Worm (Caenorhabditis elegans) whole organism, L1 larva: ENCODE data around the gene K11E4.6.
A peak's percentile ranks its signal among the peaks of the same experiment; 100 is the strongest.

ENCODE experiments used
- C34B4.2 ChIP-seq: sonication (generic microtip); optimal IDR thresholded peaks from 2 replicates; lab custom pipeline; 2017; ENCODE audit warnings: mild to moderate bottlenecking, missing genetic modification characterization, missing compliant biosample characterization
- F16B12.6 ChIP-seq: fragments of 150-350 bp; optimal IDR thresholded peaks from 2 replicates; lab custom pipeline; 2014; ENCODE audit warnings: missing biosample characterization, missing genetic modification characterization
- Y116A8C.19 ChIP-seq: sonication (generic microtip); optimal IDR thresholded peaks from 2 replicates; lab custom pipeline; 2016; ENCODE audit warnings: missing compliant biosample characterization, missing genetic modification characterization, borderline replicate concordance
- blmp-1 ChIP-seq: fragments of 150-350 bp; optimal IDR thresholded peaks from 2 replicates; lab custom pipeline; 2014; ENCODE audit warnings: missing biosample characterization, missing genetic modification characterization
- ceh-82 ChIP-seq, 3 experiments: fragments of 150-350 bp in 1 of 3; sonication (generic microtip) in 2 of 3; optimal IDR thresholded peaks; 2 replicates each; lab custom pipeline; 2014 to 2017; ENCODE audit warnings: missing biosample characterization in 3 of 3, missing genetic modification characterization in 3 of 3
- ceh-90 ChIP-seq: sonication (generic microtip); optimal IDR thresholded peaks from 2 replicates; lab custom pipeline; 2016; ENCODE audit warnings: missing genetic modification characterization, missing compliant biosample characterization
- dpl-1 ChIP-seq, 3 experiments: fragments of 150-350 bp in 2 of 3; sonication (generic microtip) in 1 of 3; optimal IDR thresholded peaks; 2 replicates each; lab custom pipeline; 2014 to 2017; ENCODE audit warnings: missing biosample characterization in 3 of 3, missing genetic modification characterization in 3 of 3, missing genetic modification reagents in 3 of 3
- dsc-1 ChIP-seq: sonication (generic microtip); optimal IDR thresholded peaks from 2 replicates; lab custom pipeline; 2016; ENCODE audit warnings: mild to moderate bottlenecking, missing genetic modification characterization, missing compliant biosample characterization
- efl-1 ChIP-seq, 4 experiments: fragments of 150-350 bp; optimal IDR thresholded peaks in 3 of 4; peaks in 1 of 4; 1 replicate in 1 of 4; 2 replicates in 3 of 4; lab custom pipeline; 2014; ENCODE audit warnings: missing biosample characterization in 2 of 4, missing genetic modification characterization in 2 of 4, missing genetic modification reagents in 2 of 4
- egl-27 ChIP-seq, 2 experiments: fragments of 150-350 bp in 1 of 2; sonication (generic microtip); optimal IDR thresholded peaks; 3 replicates each; lab custom pipeline; 2017 to 2018; ENCODE audit warnings: missing biosample characterization in 2 of 2, missing genetic modification characterization in 2 of 2, missing genetic modification reagents in 2 of 2
- elt-2 ChIP-seq: sonication (generic microtip); optimal IDR thresholded peaks from 2 replicates; lab custom pipeline; 2016; ENCODE audit warnings: missing genetic modification characterization, mild to moderate bottlenecking, inconsistent platforms, missing compliant biosample characterization, missing genetic modification reagents
- elt-3 ChIP-seq, 6 experiments: fragments of 150-350 bp in 1 of 6; sonication (generic microtip); optimal IDR thresholded peaks; 2 replicates each; lab custom pipeline; 2017 to 2018; ENCODE audit warnings: missing biosample characterization in 6 of 6, missing genetic modification characterization in 6 of 6, inconsistent platforms in 1 of 6
- fkh-10 ChIP-seq: sonication (generic microtip); optimal IDR thresholded peaks from 2 replicates; lab custom pipeline; 2017; ENCODE audit warnings: missing biosample characterization, missing genetic modification reagents, missing genetic modification characterization
- fkh-4 ChIP-seq: sonication (generic microtip); optimal IDR thresholded peaks from 2 replicates; lab custom pipeline; 2016; ENCODE audit warnings: missing compliant biosample characterization, missing genetic modification characterization, borderline replicate concordance
- fkh-8 ChIP-seq: sonication (generic microtip); optimal IDR thresholded peaks from 2 replicates; lab custom pipeline; 2016; ENCODE audit warnings: mild to moderate bottlenecking, missing genetic modification characterization, missing compliant biosample characterization
- grh-1 ChIP-seq: fragments of 200-800 bp; sonication (Bioruptor generic); IDR thresholded peaks from 2 replicates; pipeline ENCODE4 v1.3.6; 2022; ENCODE audit warnings: missing genetic modification reagents, missing genetic modification characterization, missing compliant biosample characterization
- hlh-4 ChIP-seq: sonication (generic microtip); optimal IDR thresholded peaks from 2 replicates; lab custom pipeline; 2016; ENCODE audit warnings: mild to moderate bottlenecking, missing genetic modification characterization, missing compliant biosample characterization
- irx-1 ChIP-seq: sonication (generic microtip); optimal IDR thresholded peaks from 2 replicates; lab custom pipeline; 2016; ENCODE audit warnings: missing genetic modification characterization, missing compliant biosample characterization
- lin-14 ChIP-seq: fragments of 200-800 bp; sonication (Bioruptor generic); optimal IDR thresholded peaks from 2 replicates; lab custom pipeline; 2018; ENCODE audit warnings: mild to moderate bottlenecking, missing genetic modification characterization, moderate library complexity, missing compliant biosample characterization
- lin-15B ChIP-seq: fragments of 150-350 bp; sonication (generic microtip); optimal IDR thresholded peaks from 3 replicates; lab custom pipeline; 2014; ENCODE audit warnings: missing biosample characterization, missing genetic modification characterization
- lin-35 ChIP-seq, 2 experiments: fragments of 150-350 bp; optimal IDR thresholded peaks; 2 replicates each; lab custom pipeline; 2014; ENCODE audit warnings: missing biosample characterization in 2 of 2, missing genetic modification characterization in 2 of 2, missing genetic modification reagents in 2 of 2
- lin-39 ChIP-seq: fragments of 150-350 bp; optimal IDR thresholded peaks from 2 replicates; lab custom pipeline; 2014; ENCODE audit warnings: missing biosample characterization, missing genetic modification reagents, missing genetic modification characterization
- lir-3 ChIP-seq: sonication (generic microtip); optimal IDR thresholded peaks from 2 replicates; lab custom pipeline; 2016; ENCODE audit warnings: mild to moderate bottlenecking, missing genetic modification characterization, moderate library complexity, missing compliant biosample characterization; ENCODE audit not compliant: poor library complexity
- lsy-2 ChIP-seq, 2 experiments: fragments of 150-350 bp; optimal IDR thresholded peaks; 2 replicates each; lab custom pipeline; 2014; ENCODE audit warnings: missing biosample characterization in 2 of 2, missing genetic modification characterization in 2 of 2
- mdl-1 ChIP-seq, 2 experiments: fragments of 150-350 bp; optimal IDR thresholded peaks; 2 replicates each; lab custom pipeline; 2014 to 2017; ENCODE audit warnings: missing biosample characterization in 2 of 2, missing genetic modification characterization in 2 of 2, inconsistent platforms in 1 of 2
- mep-1 ChIP-seq: fragments of 150-350 bp; optimal IDR thresholded peaks from 2 replicates; lab custom pipeline; 2014; ENCODE audit warnings: missing biosample characterization, missing genetic modification characterization
- nhr-11 ChIP-seq: fragments of 150-350 bp; optimal IDR thresholded peaks from 2 replicates; lab custom pipeline; 2014; ENCODE audit warnings: missing biosample characterization, missing genetic modification characterization
- nhr-19 ChIP-seq: fragments of 200-800 bp; sonication (Bioruptor generic); conservative IDR thresholded peaks from 2 replicates; pipeline ENCODE4 v1.3.6; 2022; ENCODE audit warnings: missing genetic modification characterization, missing compliant biosample characterization
- nhr-20 ChIP-seq: sonication (generic microtip); optimal IDR thresholded peaks from 2 replicates; lab custom pipeline; 2016; ENCODE audit warnings: mild to moderate bottlenecking, missing genetic modification characterization, missing compliant biosample characterization
- nhr-237 ChIP-seq: fragments of 150-350 bp; optimal IDR thresholded peaks from 2 replicates; lab custom pipeline; 2014; ENCODE audit warnings: missing biosample characterization, missing genetic modification characterization
- nhr-47 ChIP-seq: sonication (generic microtip); optimal IDR thresholded peaks from 2 replicates; lab custom pipeline; 2016; ENCODE audit warnings: mild to moderate bottlenecking, missing genetic modification characterization, moderate library complexity, missing compliant biosample characterization
- nhr-77 ChIP-seq: fragments of 150-350 bp; optimal IDR thresholded peaks from 2 replicates; lab custom pipeline; 2014; ENCODE audit warnings: missing biosample characterization, missing genetic modification characterization
- nhr-84 ChIP-seq: sonication (generic microtip); optimal IDR thresholded peaks from 2 replicates; lab custom pipeline; 2017; ENCODE audit warnings: missing biosample characterization, missing genetic modification characterization
- nhr-85 ChIP-seq: sonication (generic microtip); peaks from one replicate; lab custom pipeline; 2016; ENCODE audit warnings: missing genetic modification characterization, inconsistent platforms, missing compliant biosample characterization
- nhr-90 ChIP-seq: sonication (generic microtip); optimal IDR thresholded peaks from 2 replicates; lab custom pipeline; 2016; ENCODE audit warnings: mild to moderate bottlenecking, missing genetic modification characterization, missing compliant biosample characterization; ENCODE audit not compliant: poor library complexity
- pag-3 ChIP-seq: sonication (generic microtip); optimal IDR thresholded peaks from 2 replicates; lab custom pipeline; 2017; ENCODE audit warnings: missing genetic modification characterization, mild to moderate bottlenecking, missing compliant biosample characterization, antibody characterized with exemption, borderline replicate concordance; ENCODE audit not compliant: insufficient read depth
- pqm-1 ChIP-seq: sonication (generic microtip); optimal IDR thresholded peaks from 3 replicates; lab custom pipeline; 2017; ENCODE audit warnings: missing biosample characterization, missing genetic modification characterization
- skn-1 ChIP-seq: fragments of 150-350 bp; optimal IDR thresholded peaks from 2 replicates; lab custom pipeline; 2014; ENCODE audit warnings: missing biosample characterization, missing genetic modification characterization
- snpc-4 ChIP-seq: fragments of 150-350 bp; optimal IDR thresholded peaks from 2 replicates; lab custom pipeline; 2014; ENCODE audit warnings: missing biosample characterization, missing genetic modification characterization
- snu-23 ChIP-seq: sonication (generic microtip); optimal IDR thresholded peaks from 2 replicates; lab custom pipeline; 2016; ENCODE audit warnings: missing genetic modification characterization, missing compliant biosample characterization
- sptf-1 ChIP-seq: fragments of 150-350 bp; optimal IDR thresholded peaks from 2 replicates; lab custom pipeline; 2014; ENCODE audit warnings: missing biosample characterization, missing genetic modification characterization
- swsn-7 ChIP-seq: sonication (generic microtip); optimal IDR thresholded peaks from 2 replicates; lab custom pipeline; 2016; ENCODE audit warnings: missing genetic modification characterization, missing compliant biosample characterization
- tbx-2 ChIP-seq: sonication (generic microtip); optimal IDR thresholded peaks from 2 replicates; lab custom pipeline; 2016; ENCODE audit warnings: missing genetic modification characterization, missing compliant biosample characterization
- unc-130 ChIP-seq: fragments of 150-350 bp; optimal IDR thresholded peaks from 2 replicates; lab custom pipeline; 2017; ENCODE audit warnings: missing biosample characterization, missing genetic modification characterization, inconsistent platforms
- unc-30 ChIP-seq: sonication (generic microtip); optimal IDR thresholded peaks from 2 replicates; lab custom pipeline; 2017; ENCODE audit warnings: missing biosample characterization, missing genetic modification characterization
- unc-86 ChIP-seq: sonication (generic microtip); optimal IDR thresholded peaks from 2 replicates; lab custom pipeline; 2016; ENCODE audit warnings: missing genetic modification characterization, missing compliant biosample characterization
- unc-98 ChIP-seq: fragments of 200-800 bp; sonication (Bioruptor generic); IDR thresholded peaks from 2 replicates; pipeline ENCODE4 v1.3.6; 2022; ENCODE audit warnings: missing genetic modification characterization, missing compliant biosample characterization
- xbp-1 ChIP-seq: sonication (generic microtip); optimal IDR thresholded peaks from 2 replicates; lab custom pipeline; 2016; ENCODE audit warnings: missing genetic modification characterization, missing compliant biosample characterization
- zag-1 ChIP-seq: fragments of 150-350 bp; optimal IDR thresholded peaks from 2 replicates; lab custom pipeline; 2014; ENCODE audit warnings: missing biosample characterization, missing genetic modification characterization
- ztf-11 ChIP-seq, 2 experiments: sonication (generic microtip); optimal IDR thresholded peaks; 2 replicates each; lab custom pipeline; 2016 to 2017; ENCODE audit warnings: missing genetic modification characterization in 2 of 2, missing biosample characterization in 1 of 2, missing compliant biosample characterization in 1 of 2

Gene K11E4.6

ce11 chrX:13724364-13724763, at the start of gene K11E4.6:
Gene K11E4.6 (plus strand): TSS chrX:13724664.
- TF ChIP-seq elt-2 (tag; lab: Kevin White, UChicago): no peak
- no peak for TF ChIP-seq unc-98 (GFP tag; lab: Robert Waterston, UW)
- TF ChIP-seq lsy-2 (tag; optimal IDR thresholded peaks at IDR 0.05; lab: Kevin White, UChicago): no peak
- no peak for TF ChIP-seq zag-1 (tag; lab: Kevin White, UChicago)
- TF ChIP-seq sptf-1 (tag; lab: Kevin White, UChicago): no peak
- no peak for TF ChIP-seq blmp-1 (tag; lab: Kevin White, UChicago)
- TF ChIP-seq nhr-85 (tag; lab: Kevin White, UChicago): no peak
- no peak for TF ChIP-seq fkh-8 (tag; lab: Kevin White, UChicago)
- TF ChIP-seq pag-3 (tag; lab: Kevin White, UChicago): no peak
- no peak for TF ChIP-seq swsn-7 (tag; lab: Kevin White, UChicago)
- TF ChIP-seq irx-1 (tag; lab: Kevin White, UChicago): no peak
- TF ChIP-seq unc-130 (tag; lab: Kevin White, UChicago): no peak
- TF ChIP-seq fkh-10: no peak
- no peak for TF ChIP-seq C34B4.2 (tag; lab: Kevin White, UChicago)
- no peak for TF ChIP-seq tbx-2 (tag; lab: Kevin White, UChicago)
- no peak for TF ChIP-seq lin-35 (GFP tag; optimal IDR thresholded peaks at IDR 0.05; lab: Kevin White, UChicago)
- no peak for TF ChIP-seq xbp-1
- no peak for TF ChIP-seq nhr-20
- TF ChIP-seq lir-3 (tag; lab: Kevin White, UChicago): no peak
- no peak for TF ChIP-seq mdl-1 (tag; optimal IDR thresholded peaks at IDR 0.05; lab: Kevin White, UChicago)

- TF ChIP-seq unc-86 (no peak), lin-35 (GFP tag; optimal IDR thresholded peaks at IDR 0.05; lab: Kevin White, UChicago) (peak in 1 of 2 experiments; percentile 27), nhr-19 (GFP tag; lab: Robert Waterston, UW) (no peak), unc-30 (tag; lab: Kevin White, UChicago) (no peak), lin-14 (GFP tag; lab: Kevin White, UChicago) (peak; percentile 77), nhr-85 (tag; lab: Kevin White, UChicago) (peak; percentile 80), tbx-2 (tag; lab: Kevin White, UChicago) (no peak), elt-3 (tag; optimal IDR thresholded peaks at IDR 0.05; lab: Kevin White, UChicago) (no peak), lin-39 (no peak), mdl-1 (tag; optimal IDR thresholded peaks at IDR 0.05; lab: Kevin White, UChicago) (peak in 1 of 2 experiments; percentile 6), pqm-1 (tag; lab: Kevin White, UChicago) (no peak), ceh-90 (no peak), nhr-237 (tag; lab: Kevin White, UChicago) (no peak), skn-1 (tag; lab: Kevin White, UChicago) (peak; percentile 1), lin-15B (tag; lab: Kevin White, UChicago) (no peak), snu-23 (GFP tag; lab: Kevin White, UChicago) (peak; percentile 36), blmp-1 (tag; lab: Kevin White, UChicago) (peak; percentile 59), dsc-1 (tag; lab: Kevin White, UChicago) (no peak), ztf-11 (tag; optimal IDR thresholded peaks at IDR 0.05; lab: Kevin White, UChicago) (peak in 1 of 2 experiments; percentile 16), nhr-47 (tag; lab: Kevin White, UChicago) (peak; percentile 17), nhr-84 (tag; lab: Kevin White, UChicago) (no peak), nhr-90 (tag; lab: Kevin White, UChicago) (peak; percentile 4), dpl-1 (GFP tag; optimal IDR thresholded peaks at IDR 0.05; lab: Kevin White, UChicago) (no peak), mep-1 (peak; percentile 45), nhr-20 (peak; percentile 43), ceh-82 (tag; optimal IDR thresholded peaks at IDR 0.05; lab: Kevin White, UChicago) (peak in 1 of 3 experiments; percentile 30), swsn-7 (tag; lab: Kevin White, UChicago) (peak; percentile 28), nhr-11 (tag; lab: Kevin White, UChicago) (no peak), egl-27 (tag; optimal IDR thresholded peaks at IDR 0.05; lab: Kevin White, UChicago) (no peak), Y116A8C.19 (tag; lab: Kevin White, UChicago) (no peak), nhr-77 (peak; percentile 34), hlh-4 (tag; lab: Kevin White, UChicago) (no peak), efl-1 (optimal IDR thresholded peaks at IDR 0.05; lab: Kevin White, UChicago) (peak in 1 of 2 experiments; percentile 20), efl-1 (GFP tag; optimal IDR thresholded peaks at IDR 0.05 in 1 of 2; lab: Kevin White, UChicago) (peak in 1 of 2 experiments; percentile 41), snpc-4 (no peak), grh-1 (GFP tag; lab: Robert Waterston, UW) (no peak), fkh-4 (tag; lab: Kevin White, UChicago) (no peak), F16B12.6 (no peak), lsy-2 (tag; optimal IDR thresholded peaks at IDR 0.05; lab: Kevin White, UChicago) (peak; percentile 25 to 32)
These were observed 49.0 kb upstream of the K11E4.6 start for ce11 chrX:13675444-13675843.
